Fruit fly (Drosophila melanogaster) whole organism, pupa: ENCODE results near the gene ara.

Experiments
- CG10348 ChIP-seq: fragments of 200-800 bp; sonication (Bioruptor generic); IDR thresholded peaks from 2 replicates; pipeline ENCODE4 v1.3.6; 2022; ENCODE audit warnings: missing biosample characterization, missing genetic modification characterization
- CG12605 ChIP-seq: fragments of 200-800 bp; sonication (Bioruptor generic); IDR thresholded peaks from 2 replicates; pipeline ENCODE4 v1.3.6; 2022; ENCODE audit warnings: missing biosample characterization, missing genetic modification characterization
- CG14655 ChIP-seq: fragments of 200-800 bp; sonication (Bioruptor generic); optimal IDR thresholded peaks from 3 replicates; lab custom pipeline; 2017; ENCODE audit warnings: mild to moderate bottlenecking, missing biosample characterization, missing genetic modification reagents, missing genetic modification characterization
- CG17806 ChIP-seq: fragments of 200-800 bp; sonication (Bioruptor generic); optimal IDR thresholded peaks from 2 replicates; lab custom pipeline; 2018; ENCODE audit warnings: missing biosample characterization, mild to moderate bottlenecking, missing genetic modification characterization, moderate library complexity
- CG32121 ChIP-seq: fragments of 200-800 bp; sonication (Bioruptor generic); IDR thresholded peaks from 2 replicates; pipeline ENCODE4 v1.3.6; 2022; ENCODE audit warnings: missing biosample characterization, missing genetic modification characterization
- CG34367 ChIP-seq: fragments of 200-800 bp; sonication (Bioruptor generic); optimal IDR thresholded peaks from 2 replicates; lab custom pipeline; 2018; ENCODE audit warnings: missing biosample characterization, mild to moderate bottlenecking, missing genetic modification characterization
- D1 ChIP-seq: fragments of 200-800 bp; sonication (Bioruptor generic); optimal IDR thresholded peaks from 2 replicates; lab custom pipeline; 2018; ENCODE audit warnings: missing biosample characterization, mild to moderate bottlenecking, missing genetic modification characterization, moderate library complexity
- EcR ChIP-seq: fragments of 200-800 bp; sonication (Bioruptor generic); optimal IDR thresholded peaks from 3 replicates; lab custom pipeline; 2019; ENCODE audit warnings: missing biosample characterization, missing genetic modification characterization, mild to moderate bottlenecking, moderate library complexity, missing genetic modification reagents
- Ets98B ChIP-seq: fragments of 200-800 bp; sonication (Bioruptor generic); IDR thresholded peaks from 2 replicates; pipeline ENCODE4 v1.3.6; 2022; ENCODE audit warnings: missing biosample characterization, missing genetic modification characterization
- Pif1A ChIP-seq: fragments of 200-800 bp; sonication (Bioruptor generic); optimal IDR thresholded peaks from 3 replicates; lab custom pipeline; 2016; ENCODE audit warnings: missing biosample characterization, missing genetic modification characterization
- Pif1B ChIP-seq: fragments of 200-800 bp; sonication (Bioruptor generic); optimal IDR thresholded peaks from 3 replicates; lab custom pipeline; 2016; ENCODE audit warnings: missing biosample characterization, missing genetic modification characterization
- fd96Ca ChIP-seq: fragments of 200-800 bp; sonication (Bioruptor generic); IDR thresholded peaks from 3 replicates; pipeline ENCODE4 v1.3.6; 2022; ENCODE audit warnings: missing biosample characterization, missing genetic modification characterization

DNA sequence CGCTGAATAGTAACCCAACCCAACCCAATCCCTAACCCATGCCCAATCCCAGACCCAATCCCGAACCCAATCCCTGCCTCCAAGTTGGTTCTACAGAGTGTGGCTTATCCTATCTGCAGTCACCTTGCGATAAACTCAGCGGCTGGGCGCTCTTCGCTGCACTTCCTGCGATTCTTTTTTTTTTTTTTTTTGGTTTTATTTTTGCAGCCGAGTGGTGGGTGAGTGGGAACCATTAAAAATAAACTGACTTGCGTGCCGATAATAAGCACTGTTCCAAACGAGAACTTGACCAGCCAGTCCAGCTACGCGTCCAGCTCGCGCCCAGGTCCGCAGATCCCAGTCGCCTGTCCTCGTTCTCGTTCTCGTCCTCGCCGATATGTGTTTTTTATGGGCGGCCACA lies 34.6 kb downstream of the ara start:
- no peak for TF ChIP-seq CG17806 (tag; lab: Kevin White, UChicago)
- no peak for TF ChIP-seq EcR (GFP tag; lab: Kevin White, UChicago)
- no peak for TF ChIP-seq CG10348
- TF ChIP-seq Pif1A (GFP tag; lab: Kevin White, UChicago) = peak; percentile 21
- no peak for TF ChIP-seq CG32121 (GFP tag; lab: Robert Waterston, UW)
- TF ChIP-seq CG14655 (GFP tag; lab: Kevin White, UChicago) = no peak
- no peak for TF ChIP-seq fd96Ca
- no peak for TF ChIP-seq Pif1B (GFP tag; lab: Kevin White, UChicago)
- no peak for TF ChIP-seq CG12605
- TF ChIP-seq Ets98B (GFP tag; lab: Robert Waterston, UW) = no peak
- TF ChIP-seq D1 (tag; lab: Kevin White, UChicago) = no peak
- TF ChIP-seq CG34367 = peak; percentile 38
